Fruit fly (Drosophila melanogaster) ovary, adult (tissue): ENCODE data around the gene mbc.

ENCODE experiments used
- CG17801 ChIP-seq: fragments of 200-800 bp; optimal IDR thresholded peaks from 2 replicates; lab custom pipeline; 2019; ENCODE audit warnings: missing biosample characterization, mild to moderate bottlenecking, missing genetic modification characterization, moderate library complexity; ENCODE audit not compliant: partially characterized antibody

Gene mbc

dm6 chr3R:23781466-23781935 is at the start of gene mbc, which contains the start of gene Nup98-96:
Gene mbc (plus strand): TSS chr3R:23781765.
Gene Nup98-96 (minus strand): TSS chr3R:23781621.
- peak; percentile 70 for TF ChIP-seq CG17801

dm6 chr3R:23732533-23732932 is 49.0 kb upstream of the mbc start:
- no peak for TF ChIP-seq CG17801

dm6 chr3R:23732990-23733512 is 48.5 kb upstream of the mbc start, which contains the start of the genes Hmgcr and Rpn9:
Gene Hmgcr (plus strand): TSS chr3R:23733324.
Gene Rpn9 (minus strand): TSS chr3R:23733462.
- peak; percentile 37 for TF ChIP-seq CG17801

dm6 chr3R:23733771-23734170 is 47.8 kb upstream of the mbc start:
- no peak for TF ChIP-seq CG17801

dm6 chr3R:23734573-23735404 is 46.8 kb upstream of the mbc start:
- no peak for TF ChIP-seq CG17801

- no peak for TF ChIP-seq CG17801
Measured at dm6 chr3R:23735648-23736047, 45.9 kb upstream of the mbc start.

dm6 chr3R:23736365-23736764 is 45.2 kb upstream of the mbc start:
- TF ChIP-seq CG17801: no peak

dm6 chr3R:23737676-23738574 is 43.6 kb upstream of the mbc start:
- no peak for TF ChIP-seq CG17801

dm6 chr3R:23740968-23741367 is 40.6 kb upstream of the mbc start:
- no peak for TF ChIP-seq CG17801

dm6 chr3R:23747446-23747845 is 34.1 kb upstream of the mbc start:
- no peak for TF ChIP-seq CG17801

dm6 chr3R:23752728-23753127 is 28.8 kb upstream of the mbc start, which contains the start of the genes RanBP3 and Rpt5:
Gene RanBP3 (minus strand): TSS chr3R:23752834.
Gene Rpt5 (plus strand): TSS chr3R:23752876.
- TF ChIP-seq CG17801: peak; percentile 59

- TF ChIP-seq CG17801: peak; percentile 95
Measured at dm6 chr3R:23757912-23758607, 23.5 kb upstream of the mbc start, which contains the start of the genes PTPMT1 and Hrd3. Gene PTPMT1 (plus strand): TSS chr3R:23758339. Gene Hrd3 (minus strand): TSS chr3R:23758557.

- TF ChIP-seq CG17801: peak; percentile 46
Measured at dm6 chr3R:23760219-23761018, 21.1 kb upstream of the mbc start, which contains the start of gene SdhD. Gene SdhD (minus strand): TSS chr3R:23760600.

dm6 chr3R:23763015-23763414 is 18.6 kb upstream of the mbc start, which contains the start of gene udt:
Gene udt (minus strand): TSS chr3R:23763263.
- no peak for TF ChIP-seq CG17801
